Fruit fly (Drosophila melanogaster): ENCODE data around the gene CG32236.

CG32236 gene

dm6 chr3L:4667289-4667688 lies at the start of gene CG32236:
TSS of gene CG32236 (minus strand) at chr3L:4667389.
- TF ChIP-seq EcR (GFP tag; optimal IDR thresholded peaks at IDR 0.05) (no peak), psq (optimal IDR thresholded peaks at IDR 0.05) (no peak), pan (optimal IDR thresholded peaks at IDR 0.05) (no peak), usp (GFP tag; optimal IDR thresholded peaks at IDR 0.05) (no peak), CG8478 (optimal IDR thresholded peaks at IDR 0.05) (no peak), Dll (optimal IDR thresholded peaks at IDR 0.05) (no peak)

- TF ChIP-seq EcR (GFP tag; optimal IDR thresholded peaks at IDR 0.05), result no peak
- TF ChIP-seq pan (optimal IDR thresholded peaks at IDR 0.05), result no peak
- no peak for TF ChIP-seq CG8478 (optimal IDR thresholded peaks at IDR 0.05)
- TF ChIP-seq psq (optimal IDR thresholded peaks at IDR 0.05), result no peak
- no peak for TF ChIP-seq usp (GFP tag; optimal IDR thresholded peaks at IDR 0.05)
- no peak for TF ChIP-seq Dll (optimal IDR thresholded peaks at IDR 0.05)
These were observed 42.6 kb upstream of the CG32236 start, which contains the start of gene CG13712 for dm6 chr3L:4709790-4710189. TSS of gene CG13712 (minus strand) at chr3L:4709890.

- TF ChIP-seq CG8478 (optimal IDR thresholded peaks at IDR 0.05), result no peak
- TF ChIP-seq pan (optimal IDR thresholded peaks at IDR 0.05), result no peak
- no peak for TF ChIP-seq usp (GFP tag; optimal IDR thresholded peaks at IDR 0.05)
- TF ChIP-seq Dll (optimal IDR thresholded peaks at IDR 0.05), result no peak
- TF ChIP-seq psq (optimal IDR thresholded peaks at IDR 0.05), result no peak
- TF ChIP-seq EcR (GFP tag; optimal IDR thresholded peaks at IDR 0.05), result no peak
These were observed 41.3 kb upstream of the CG32236 start for dm6 chr3L:4708536-4708935.

- no peak for TF ChIP-seq usp (GFP tag; optimal IDR thresholded peaks at IDR 0.05)
- no peak for TF ChIP-seq Dll (optimal IDR thresholded peaks at IDR 0.05)
- no peak for TF ChIP-seq pan (optimal IDR thresholded peaks at IDR 0.05)
- TF ChIP-seq CG8478 (optimal IDR thresholded peaks at IDR 0.05), result no peak
- TF ChIP-seq psq (optimal IDR thresholded peaks at IDR 0.05), result no peak
- TF ChIP-seq EcR (GFP tag; optimal IDR thresholded peaks at IDR 0.05), result no peak
These were observed 40.6 kb upstream of the CG32236 start for dm6 chr3L:4707831-4708230.

dm6 chr3L:4702003-4702402 lies 34.8 kb upstream of the CG32236 start:
- TF ChIP-seq CG8478 (optimal IDR thresholded peaks at IDR 0.05), result no peak
- TF ChIP-seq usp (GFP tag; optimal IDR thresholded peaks at IDR 0.05), result no peak
- TF ChIP-seq EcR (GFP tag; optimal IDR thresholded peaks at IDR 0.05), result no peak
- TF ChIP-seq Dll (optimal IDR thresholded peaks at IDR 0.05), result no peak
- TF ChIP-seq pan (optimal IDR thresholded peaks at IDR 0.05), result no peak
- TF ChIP-seq psq (optimal IDR thresholded peaks at IDR 0.05), result no peak

- TF ChIP-seq psq (optimal IDR thresholded peaks at IDR 0.05) (no peak), Dll (optimal IDR thresholded peaks at IDR 0.05) (no peak), pan (optimal IDR thresholded peaks at IDR 0.05) (no peak), CG8478 (optimal IDR thresholded peaks at IDR 0.05) (no peak), EcR (GFP tag; optimal IDR thresholded peaks at IDR 0.05) (no peak), usp (GFP tag; optimal IDR thresholded peaks at IDR 0.05) (no peak)
These were observed 32.9 kb upstream of the CG32236 start for dm6 chr3L:4700091-4700490.

dm6 chr3L:4698496-4698895 lies 31.3 kb upstream of the CG32236 start:
- no peak for TF ChIP-seq EcR (GFP tag; optimal IDR thresholded peaks at IDR 0.05)
- TF ChIP-seq pan (optimal IDR thresholded peaks at IDR 0.05), result no peak
- TF ChIP-seq Dll (optimal IDR thresholded peaks at IDR 0.05), result no peak
- no peak for TF ChIP-seq CG8478 (optimal IDR thresholded peaks at IDR 0.05)
- TF ChIP-seq usp (GFP tag; optimal IDR thresholded peaks at IDR 0.05), result no peak
- TF ChIP-seq psq (optimal IDR thresholded peaks at IDR 0.05), result no peak

- TF ChIP-seq CG8478 (optimal IDR thresholded peaks at IDR 0.05), result no peak
- no peak for TF ChIP-seq psq (optimal IDR thresholded peaks at IDR 0.05)
- TF ChIP-seq pan (optimal IDR thresholded peaks at IDR 0.05), result no peak
- TF ChIP-seq usp (GFP tag; optimal IDR thresholded peaks at IDR 0.05), result no peak
- TF ChIP-seq Dll (optimal IDR thresholded peaks at IDR 0.05), result no peak
- TF ChIP-seq EcR (GFP tag; optimal IDR thresholded peaks at IDR 0.05), result no peak
These were observed 30.8 kb upstream of the CG32236 start for dm6 chr3L:4698032-4698431.

- TF ChIP-seq Dll (optimal IDR thresholded peaks at IDR 0.05), result no peak
- no peak for TF ChIP-seq psq (optimal IDR thresholded peaks at IDR 0.05)
- no peak for TF ChIP-seq pan (optimal IDR thresholded peaks at IDR 0.05)
- TF ChIP-seq usp (GFP tag; optimal IDR thresholded peaks at IDR 0.05), result no peak
- no peak for TF ChIP-seq EcR (GFP tag; optimal IDR thresholded peaks at IDR 0.05)
- TF ChIP-seq CG8478 (optimal IDR thresholded peaks at IDR 0.05), result no peak
These were observed 30.1 kb upstream of the CG32236 start, which contains the start of gene CG13713 for dm6 chr3L:4697301-4697700. TSS of gene CG13713 (plus strand) at chr3L:4697601.

- no peak for TF ChIP-seq psq (optimal IDR thresholded peaks at IDR 0.05)
- TF ChIP-seq Dll (optimal IDR thresholded peaks at IDR 0.05), result no peak
- no peak for TF ChIP-seq pan (optimal IDR thresholded peaks at IDR 0.05)
- no peak for TF ChIP-seq CG8478 (optimal IDR thresholded peaks at IDR 0.05)
- TF ChIP-seq EcR (GFP tag; optimal IDR thresholded peaks at IDR 0.05), result no peak
- TF ChIP-seq usp (GFP tag; optimal IDR thresholded peaks at IDR 0.05), result no peak
These were observed 29.2 kb upstream of the CG32236 start for dm6 chr3L:4696380-4696779.

dm6 chr3L:4694823-4695222 lies 27.6 kb upstream of the CG32236 start, which contains the start of gene CG15876:
TSS of gene CG15876 (minus strand) at chr3L:4694845.
- TF ChIP-seq pan (optimal IDR thresholded peaks at IDR 0.05), result no peak
- no peak for TF ChIP-seq Dll (optimal IDR thresholded peaks at IDR 0.05)
- TF ChIP-seq CG8478 (optimal IDR thresholded peaks at IDR 0.05), result no peak
- no peak for TF ChIP-seq usp (GFP tag; optimal IDR thresholded peaks at IDR 0.05)
- TF ChIP-seq EcR (GFP tag; optimal IDR thresholded peaks at IDR 0.05), result no peak
- no peak for TF ChIP-seq psq (optimal IDR thresholded peaks at IDR 0.05)

- no peak for TF ChIP-seq psq (optimal IDR thresholded peaks at IDR 0.05)
These were observed 25.3 kb upstream of the CG32236 start, which contains the start of gene RhoGEF64C for dm6 chr3L:4692177-4693134. TSS of gene RhoGEF64C (plus strand) at chr3L:4692783.

Measured in whole organism.